Fruit fly (Drosophila melanogaster) whole organism, embryonic: ENCODE results near the gene Fdh.

Source experiments
- BEAF-32 ChIP-seq: fragments of 200-800 bp; sonication (Bioruptor generic); optimal IDR thresholded peaks from 3 replicates; lab custom pipeline; 2017; ENCODE audit warnings: missing biosample characterization, missing genetic modification characterization, mild to moderate bottlenecking, moderate library complexity, missing genetic modification reagents
- CG10209 ChIP-seq: fragments of 200-800 bp; sonication (Bioruptor generic); optimal IDR thresholded peaks from 3 replicates; lab custom pipeline; 2017; ENCODE audit warnings: missing biosample characterization, mild to moderate bottlenecking, missing genetic modification characterization, missing genetic modification reagents
- CG10267 ChIP-seq: fragments of 200-800 bp; sonication (Bioruptor generic); optimal IDR thresholded peaks from 2 replicates; lab custom pipeline; 2018; ENCODE audit warnings: missing biosample characterization, mild to moderate bottlenecking, missing genetic modification characterization, moderate library complexity
- CG10274 ChIP-seq: fragments of 200-800 bp; sonication (Bioruptor generic); optimal IDR thresholded peaks from 3 replicates; lab custom pipeline; 2017; ENCODE audit warnings: missing biosample characterization, mild to moderate bottlenecking, missing genetic modification characterization
- CG11093 ChIP-seq: fragments of 200-800 bp; sonication (Bioruptor generic); IDR thresholded peaks from 3 replicates; pipeline ENCODE4 v1.3.6; 2022; ENCODE audit warnings: missing biosample characterization, missing genetic modification characterization
- CG11247 ChIP-seq: fragments of 200-800 bp; sonication (Bioruptor generic); IDR thresholded peaks from 2 replicates; pipeline ENCODE4 v1.3.6; 2022; ENCODE audit warnings: missing biosample characterization, missing genetic modification characterization
- CG11723 ChIP-seq: fragments of 200-800 bp; sonication (Bioruptor generic); optimal IDR thresholded peaks from 2 replicates; lab custom pipeline; 2017; ENCODE audit warnings: missing biosample characterization, mild to moderate bottlenecking, missing genetic modification characterization
- CG16813 ChIP-seq: fragments of 200-800 bp; sonication (Bioruptor generic); IDR thresholded peaks from 3 replicates; pipeline ENCODE4 v1.3.6; 2022; ENCODE audit warnings: missing biosample characterization, missing genetic modification characterization; ENCODE audit not compliant: partially characterized antibody
- CG17802 ChIP-seq: fragments of 200-800 bp; sonication (Bioruptor generic); optimal IDR thresholded peaks from 2 replicates; lab custom pipeline; 2018; ENCODE audit warnings: missing biosample characterization, mild to moderate bottlenecking, missing genetic modification characterization, moderate library complexity
- CG32532 ChIP-seq: fragments of 200-800 bp; sonication (Bioruptor generic); IDR thresholded peaks from 2 replicates; pipeline ENCODE4 v1.3.6; 2022; ENCODE audit warnings: missing biosample characterization, missing genetic modification characterization
- CG4730 ChIP-seq: fragments of 200-800 bp; sonication (Bioruptor generic); IDR thresholded peaks from 2 replicates; pipeline ENCODE4 v1.3.6; 2022; ENCODE audit warnings: missing biosample characterization, missing genetic modification characterization
- CG6175 ChIP-seq: fragments of 200-800 bp; sonication (Bioruptor generic); IDR thresholded peaks from 3 replicates; pipeline ENCODE4 v1.3.6; 2022; ENCODE audit warnings: missing biosample characterization, missing genetic modification characterization
- CG6791 ChIP-seq: fragments of 200-800 bp; sonication (Bioruptor generic); IDR thresholded peaks from 3 replicates; pipeline ENCODE4 v1.3.6; 2022; ENCODE audit warnings: missing biosample characterization, missing genetic modification characterization; ENCODE audit not compliant: partially characterized antibody
- CG7556 ChIP-seq: fragments of 200-800 bp; sonication (Bioruptor generic); optimal IDR thresholded peaks from 2 replicates; lab custom pipeline; 2017; ENCODE audit warnings: missing biosample characterization, mild to moderate bottlenecking, missing genetic modification characterization
- CG7839 ChIP-seq: fragments of 200-800 bp; sonication (Bioruptor generic); optimal IDR thresholded peaks from 3 replicates; lab custom pipeline; 2018; ENCODE audit warnings: missing biosample characterization, mild to moderate bottlenecking, missing genetic modification characterization, moderate library complexity
- CG8089 ChIP-seq: fragments of 200-800 bp; sonication (Bioruptor generic); optimal IDR thresholded peaks from 3 replicates; lab custom pipeline; 2016; ENCODE audit warnings: missing biosample characterization, missing genetic modification characterization
- CTCF ChIP-seq: fragments of 200-800 bp; sonication (Bioruptor generic); optimal IDR thresholded peaks from 2 replicates; lab custom pipeline; 2017; ENCODE audit warnings: missing biosample characterization, mild to moderate bottlenecking, missing genetic modification characterization, moderate library complexity
- CoRest ChIP-seq: fragments of 200-800 bp; sonication (Bioruptor generic); optimal IDR thresholded peaks from 3 replicates; lab custom pipeline; 2018; ENCODE audit warnings: missing biosample characterization, mild to moderate bottlenecking, missing genetic modification characterization, moderate library complexity
- CrebB ChIP-seq: fragments of 200-800 bp; sonication (Bioruptor generic); optimal IDR thresholded peaks from 3 replicates; lab custom pipeline; 2018; ENCODE audit warnings: missing biosample characterization, mild to moderate bottlenecking, missing genetic modification characterization
- Doc3 ChIP-seq: fragments of 200-800 bp; sonication (Bioruptor generic); IDR thresholded peaks from 3 replicates; pipeline ENCODE4 v1.3.6; 2022; ENCODE audit warnings: missing biosample characterization, missing genetic modification characterization; ENCODE audit not compliant: partially characterized antibody
- Dref ChIP-seq: fragments of 200-800 bp; sonication (Bioruptor generic); IDR thresholded peaks from 2 replicates; pipeline ENCODE4 v1.3.6; 2022; ENCODE audit warnings: missing biosample characterization, missing genetic modification characterization
- GATAe ChIP-seq: fragments of 200-800 bp; sonication (Bioruptor generic); conservative IDR thresholded peaks from 2 replicates; pipeline ENCODE4 v1.3.6; 2022; ENCODE audit warnings: missing biosample characterization, missing genetic modification characterization
- H2.0 ChIP-seq: fragments of 200-800 bp; sonication (Bioruptor generic); IDR thresholded peaks from 2 replicates; pipeline ENCODE4 v1.3.6; 2022; ENCODE audit warnings: missing biosample characterization, missing genetic modification characterization
- Hr39 ChIP-seq: fragments of >200 bp; optimal IDR thresholded peaks from 2 replicates; lab custom pipeline; 2017
- Lim3 ChIP-seq: fragments of 200-800 bp; sonication (Bioruptor generic); IDR thresholded peaks from 2 replicates; pipeline ENCODE4 v1.3.6; 2022; ENCODE audit warnings: missing biosample characterization, missing genetic modification characterization
- MESR4 ChIP-seq: fragments of 200-800 bp; sonication (Bioruptor generic); optimal IDR thresholded peaks from 2 replicates; lab custom pipeline; 2018; ENCODE audit warnings: missing biosample characterization, mild to moderate bottlenecking, missing genetic modification characterization, moderate library complexity
- Nf-YA ChIP-seq: fragments of 200-800 bp; sonication (Bioruptor generic); IDR thresholded peaks from 2 replicates; pipeline ENCODE4 v1.3.6; 2022; ENCODE audit warnings: missing biosample characterization, missing genetic modification characterization
- Opbp ChIP-seq: fragments of 200-800 bp; sonication (Bioruptor generic); IDR thresholded peaks from 3 replicates; pipeline ENCODE4 v1.3.6; 2022; ENCODE audit warnings: missing biosample characterization, missing genetic modification characterization; ENCODE audit not compliant: partially characterized antibody
- PHDP ChIP-seq: fragments of 200-800 bp; sonication (Bioruptor generic); optimal IDR thresholded peaks from 3 replicates; lab custom pipeline; 2018; ENCODE audit warnings: missing biosample characterization, mild to moderate bottlenecking, missing genetic modification characterization, moderate library complexity
- Sox102F ChIP-seq: fragments of 200-800 bp; sonication (Bioruptor generic); optimal IDR thresholded peaks from 2 replicates; lab custom pipeline; 2018; ENCODE audit warnings: missing biosample characterization, mild to moderate bottlenecking, missing genetic modification characterization, moderate library complexity
- Sry-β ChIP-seq: fragments of 200-800 bp; sonication (Bioruptor generic); optimal IDR thresholded peaks from 2 replicates; lab custom pipeline; 2018; ENCODE audit warnings: missing biosample characterization, mild to moderate bottlenecking, missing genetic modification characterization, moderate library complexity
- Sry-δ ChIP-seq: fragments of 200-800 bp; sonication (Bioruptor generic); optimal IDR thresholded peaks from 2 replicates; lab custom pipeline; 2016; ENCODE audit warnings: missing biosample characterization, missing genetic modification characterization
- Trl ChIP-seq, 3 experiments: fragments of >200 bp in 2 of 3; fragments of 200-800 bp in 1 of 3; sonication (Bioruptor generic) in 1 of 3; optimal IDR thresholded peaks; 2 replicates in 1 of 3; 3 replicates in 2 of 3; lab custom pipeline; 2016 to 2017; ENCODE audit warnings: missing biosample characterization in 1 of 3, missing genetic modification characterization in 1 of 3
- chinmo ChIP-seq: fragments of 200-800 bp; sonication (Bioruptor generic); IDR thresholded peaks from 4 replicates; pipeline ENCODE4 v1.3.6; 2022; ENCODE audit warnings: missing biosample characterization, missing genetic modification characterization; ENCODE audit not compliant: partially characterized antibody
- da ChIP-seq: fragments of 200-800 bp; sonication (Bioruptor generic); optimal IDR thresholded peaks from 2 replicates; lab custom pipeline; 2016; ENCODE audit warnings: missing biosample characterization, missing genetic modification characterization
- dati ChIP-seq: fragments of 200-800 bp; sonication (Bioruptor generic); IDR thresholded peaks from 2 replicates; pipeline ENCODE4 v1.3.6; 2022; ENCODE audit warnings: missing biosample characterization, missing genetic modification characterization
- jing ChIP-seq: fragments of 200-800 bp; sonication (Bioruptor generic); optimal IDR thresholded peaks from 2 replicates; lab custom pipeline; 2018; ENCODE audit warnings: missing biosample characterization, mild to moderate bottlenecking, missing genetic modification characterization
- lola ChIP-seq, 3 experiments: fragments of >200 bp in 2 of 3; fragments of 200-800 bp in 1 of 3; sonication (Bioruptor generic) in 1 of 3; optimal IDR thresholded peaks; 2 replicates each; lab custom pipeline; 2017 to 2019; ENCODE audit warnings: missing biosample characterization in 3 of 3, missing genetic modification characterization in 3 of 3, mild to moderate bottlenecking in 1 of 3, moderate library complexity in 1 of 3
- lov ChIP-seq, 2 experiments: fragments of 200-800 bp in 1 of 2; fragments of >200 bp in 1 of 2; sonication (Bioruptor generic) in 1 of 2; IDR thresholded peaks in 1 of 2; optimal IDR thresholded peaks in 1 of 2; 2 replicates in 1 of 2; 3 replicates in 1 of 2; pipeline versions ENCODE4 v1.3.6 to Lab custom; 2017 to 2022; ENCODE audit warnings: missing biosample characterization in 1 of 2, missing genetic modification characterization in 1 of 2
- maf-S ChIP-seq: fragments of 200-800 bp; sonication (Bioruptor generic); optimal IDR thresholded peaks from 2 replicates; lab custom pipeline; 2016; ENCODE audit warnings: missing biosample characterization, missing genetic modification characterization
- mirr ChIP-seq: fragments of 200-800 bp; sonication (Bioruptor generic); optimal IDR thresholded peaks from 3 replicates; lab custom pipeline; 2018; ENCODE audit warnings: missing biosample characterization, mild to moderate bottlenecking, missing genetic modification characterization
- oc ChIP-seq: fragments of 200-800 bp; sonication (Bioruptor generic); optimal IDR thresholded peaks from 2 replicates; lab custom pipeline; 2018; ENCODE audit warnings: missing biosample characterization, mild to moderate bottlenecking, missing genetic modification characterization, moderate library complexity
- p53 ChIP-seq: fragments of 200-800 bp; sonication (Bioruptor generic); optimal IDR thresholded peaks from 2 replicates; lab custom pipeline; 2016; ENCODE audit warnings: missing biosample characterization, missing genetic modification characterization
- pan ChIP-seq, 4 experiments: fragments of >200 bp in 3 of 4; fragments of 200-800 bp in 1 of 4; sonication (Bioruptor generic) in 1 of 4; optimal IDR thresholded peaks in 3 of 4; IDR thresholded peaks in 1 of 4; 2 replicates each; pipeline versions ENCODE4 v1.3.6 to Lab custom; 2017 to 2022; ENCODE audit warnings: missing biosample characterization in 2 of 4, missing genetic modification characterization in 2 of 4, mixed read lengths in 1 of 4
- peb ChIP-seq: fragments of 200-800 bp; sonication (Bioruptor generic); IDR thresholded peaks from 2 replicates; pipeline ENCODE4 v1.3.6; 2022; ENCODE audit warnings: missing biosample characterization, missing genetic modification characterization
- scrt ChIP-seq: fragments of 200-800 bp; sonication (Bioruptor generic); optimal IDR thresholded peaks from 2 replicates; lab custom pipeline; 2018; ENCODE audit warnings: missing biosample characterization, mild to moderate bottlenecking, missing genetic modification characterization, moderate library complexity
- shn ChIP-seq: fragments of 200-800 bp; sonication (Bioruptor generic); optimal IDR thresholded peaks from 3 replicates; lab custom pipeline; 2016; ENCODE audit warnings: missing biosample characterization, missing genetic modification characterization
- slp2 ChIP-seq: fragments of 200-800 bp; sonication (Bioruptor generic); optimal IDR thresholded peaks from 2 replicates; lab custom pipeline; 2016; ENCODE audit warnings: missing biosample characterization, missing genetic modification characterization

Fdh gene

dm6 chr3R:10868427-10868962 is 3.7 kb downstream of the Fdh start, which contains the start of the genes SelR and Tsp86D (continued):
- peak; percentile 44 for TF ChIP-seq Dref (GFP tag; lab: Robert Waterston, UW)
- TF ChIP-seq CG10267 = peak; percentile 57
- peak; percentile 69 for TF ChIP-seq Sry-δ (GFP tag; lab: Kevin White, UChicago)
- no peak for TF ChIP-seq Hr39 (lab: Kevin White, UChicago)
- TF ChIP-seq CG6175 (GFP tag; lab: Robert Waterston, UW) = no peak
- no peak; the same call in 1 of the 2 replicates for TF ChIP-seq GATAe (GFP tag; lab: Robert Waterston, UW)
- TF ChIP-seq jing (GFP tag; lab: Kevin White, UChicago) = no peak
- TF ChIP-seq peb (GFP tag; lab: Robert Waterston, UW) = no peak
- peak; percentile 53 for TF ChIP-seq CG16813 (GFP tag; lab: Robert Waterston, UW)
- no peak for TF ChIP-seq CG10209 (GFP tag; lab: Kevin White, UChicago)
- peak; percentile 57; the same call in 1 of the 2 replicates for TF ChIP-seq CG32532
- no peak for TF ChIP-seq H2.0 (GFP tag; lab: Robert Waterston, UW)
- peak; percentile 45 for TF ChIP-seq scrt (GFP tag; lab: Kevin White, UChicago)
- no peak for TF ChIP-seq CG7556
- peak; percentile 82 for TF ChIP-seq mirr
- peak; percentile 39 for TF ChIP-seq CG7839 (tag; lab: Kevin White, UChicago)
- peak; percentile 40; the same call in 2 of the 3 replicates for TF ChIP-seq Doc3 (GFP tag; lab: Robert Waterston, UW)
- TF ChIP-seq chinmo (GFP tag; lab: Robert Waterston, UW) = 0 out of 4 replicates have a peak, but pooled peaks have one; percentile 50
- TF ChIP-seq oc (tag; lab: Kevin White, UChicago) = peak; percentile 11
- peak; percentile 64; the same call in 2 of the 3 replicates for TF ChIP-seq CG6791 (GFP tag; lab: Robert Waterston, UW)
- peak; percentile 57 for TF ChIP-seq p53 (GFP tag; lab: Kevin White, UChicago)
- 0 out of 2 replicates have a peak, but pooled peaks have one; percentile 11 for TF ChIP-seq Nf-YA
- peak; percentile 52 for TF ChIP-seq CrebB (tag; lab: Kevin White, UChicago)
- peak; percentile 20 for TF ChIP-seq CoRest (tag; lab: Kevin White, UChicago)
- no peak for TF ChIP-seq dati
- peak; percentile 65 for TF ChIP-seq CTCF
- peak; percentile 65 for TF ChIP-seq PHDP
- no peak for TF ChIP-seq Sry-β (GFP tag; lab: Kevin White, UChicago)
- TF ChIP-seq Trl (optimal IDR thresholded peaks at IDR 0.05; lab: Kevin White, UChicago) = no peak
- no peak for TF ChIP-seq Trl (GFP tag; optimal IDR thresholded peaks at IDR 0.05; lab: Kevin White, UChicago)
- TF ChIP-seq CG17802 (tag; lab: Kevin White, UChicago) = no peak
- peak; percentile 76 for TF ChIP-seq Opbp (GFP tag; lab: Robert Waterston, UW)
- no peak for TF ChIP-seq lov (optimal IDR thresholded peaks at IDR 0.05; lab: Kevin White, UChicago)
- peak; percentile 62; the same call in 1 of the 3 replicates for TF ChIP-seq lov (GFP tag; IDR thresholded peaks at IDR 0.05; lab: Robert Waterston, UW)
- peak; percentile 87 for TF ChIP-seq MESR4 (GFP tag; lab: Kevin White, UChicago)
- TF ChIP-seq Lim3 = no peak
- TF ChIP-seq CG4730 (GFP tag; lab: Robert Waterston, UW) = no peak
- no peak for TF ChIP-seq lola (GFP tag; optimal IDR thresholded peaks at IDR 0.05; lab: Kevin White, UChicago)
- TF ChIP-seq CG11093 (GFP tag; lab: Robert Waterston, UW) = no peak
- no peak for TF ChIP-seq maf-S (GFP tag; lab: Kevin White, UChicago)
- TF ChIP-seq shn = no peak
- TF ChIP-seq Sox102F (GFP tag; lab: Kevin White, UChicago) = no peak
- TF ChIP-seq CG11723 (GFP tag; lab: Kevin White, UChicago) = peak; percentile 29
- peak; percentile 75 for TF ChIP-seq BEAF-32 (GFP tag; lab: Kevin White, UChicago)
- no peak for TF ChIP-seq pan (optimal IDR thresholded peaks at IDR 0.05; lab: Kevin White, UChicago)
- no peak for TF ChIP-seq pan (GFP tag; optimal IDR thresholded peaks at IDR 0.05 in 1 of 2, IDR thresholded peaks at IDR 0.05 in 1 of 2)
- TF ChIP-seq CG10274 (GFP tag; lab: Kevin White, UChicago) = no peak
- no peak for TF ChIP-seq slp2 (GFP tag; lab: Kevin White, UChicago)
- TF ChIP-seq CG11247 (GFP tag; lab: Robert Waterston, UW) = no peak
- TF ChIP-seq CG8089 (GFP tag; lab: Kevin White, UChicago) = no peak
- TF ChIP-seq da (GFP tag; lab: Kevin White, UChicago) = peak; percentile 75
